Fruit fly (Drosophila melanogaster) whole organism, embryonic: ENCODE results near the gene CG11951.

Source experiments
- Bdp1 ChIP-seq: fragments of 200-800 bp; sonication (Bioruptor generic); optimal IDR thresholded peaks from 3 replicates; lab custom pipeline; 2016; ENCODE audit warnings: missing biosample characterization, missing genetic modification characterization
- BtbVII ChIP-seq: fragments of 200-800 bp; sonication (Bioruptor generic); optimal IDR thresholded peaks from 3 replicates; lab custom pipeline; 2017; ENCODE audit warnings: missing biosample characterization, mild to moderate bottlenecking, missing genetic modification characterization
- CG10209 ChIP-seq: fragments of 200-800 bp; sonication (Bioruptor generic); optimal IDR thresholded peaks from 3 replicates; lab custom pipeline; 2017; ENCODE audit warnings: missing biosample characterization, mild to moderate bottlenecking, missing genetic modification characterization, missing genetic modification reagents
- CG11560 ChIP-seq: fragments of 200-800 bp; sonication (Bioruptor generic); IDR thresholded peaks from 3 replicates; pipeline ENCODE4 v1.3.6; 2022; ENCODE audit warnings: missing biosample characterization, missing genetic modification characterization
- CG12104 ChIP-seq: fragments of 200-800 bp; sonication (Bioruptor generic); optimal IDR thresholded peaks from 3 replicates; lab custom pipeline; 2016; ENCODE audit warnings: missing biosample characterization, missing genetic modification characterization
- CG14710 ChIP-seq: fragments of 200-800 bp; sonication (Bioruptor generic); optimal IDR thresholded peaks from 3 replicates; lab custom pipeline; 2019; ENCODE audit warnings: missing biosample characterization, mild to moderate bottlenecking, missing genetic modification characterization, moderate library complexity
- CG14860 ChIP-seq: fragments of 200-800 bp; sonication (Bioruptor generic); IDR thresholded peaks from 3 replicates; pipeline ENCODE4 v1.3.6; 2022; ENCODE audit warnings: missing biosample characterization, missing genetic modification characterization; ENCODE audit not compliant: partially characterized antibody
- CG1529 ChIP-seq: fragments of 200-800 bp; sonication (Bioruptor generic); optimal IDR thresholded peaks from 3 replicates; lab custom pipeline; 2018; ENCODE audit warnings: missing biosample characterization, missing genetic modification characterization
- CG17612 ChIP-seq: fragments of 200-800 bp; sonication (Bioruptor generic); IDR thresholded peaks from 2 replicates; pipeline ENCODE4 v1.3.6; 2022; ENCODE audit warnings: missing biosample characterization, missing genetic modification characterization
- CG2116 ChIP-seq: fragments of 200-800 bp; sonication (Bioruptor generic); optimal IDR thresholded peaks from 3 replicates; lab custom pipeline; 2018; ENCODE audit warnings: missing biosample characterization, mild to moderate bottlenecking, missing genetic modification characterization
- CG2129 ChIP-seq: fragments of 200-800 bp; sonication (Bioruptor generic); IDR thresholded peaks from 2 replicates; pipeline ENCODE4 v1.3.6; 2022; ENCODE audit warnings: missing biosample characterization, missing genetic modification characterization; ENCODE audit not compliant: partially characterized antibody
- CG30020 ChIP-seq: fragments of 200-800 bp; optimal IDR thresholded peaks from 2 replicates; lab custom pipeline; 2019; ENCODE audit warnings: missing biosample characterization, mild to moderate bottlenecking, missing genetic modification characterization, moderate library complexity
- CG32532 ChIP-seq: fragments of 200-800 bp; sonication (Bioruptor generic); IDR thresholded peaks from 2 replicates; pipeline ENCODE4 v1.3.6; 2022; ENCODE audit warnings: missing biosample characterization, missing genetic modification characterization
- CG5953 ChIP-seq: fragments of 200-800 bp; sonication (Bioruptor generic); IDR thresholded peaks from 2 replicates; pipeline ENCODE4 v1.3.6; 2022; ENCODE audit warnings: missing biosample characterization, missing genetic modification characterization
- CTCF ChIP-seq: fragments of 200-800 bp; sonication (Bioruptor generic); optimal IDR thresholded peaks from 2 replicates; lab custom pipeline; 2017; ENCODE audit warnings: missing biosample characterization, mild to moderate bottlenecking, missing genetic modification characterization, moderate library complexity
- Camta ChIP-seq: fragments of 200-800 bp; sonication (Bioruptor generic); optimal IDR thresholded peaks from 2 replicates; lab custom pipeline; 2016; ENCODE audit warnings: missing biosample characterization, missing genetic modification characterization
- Dip3 ChIP-seq: fragments of 200-800 bp; sonication (Bioruptor generic); optimal IDR thresholded peaks from 3 replicates; lab custom pipeline; 2016; ENCODE audit warnings: missing biosample characterization, missing genetic modification characterization
- Dp ChIP-seq: fragments of 200-800 bp; sonication (Bioruptor generic); optimal IDR thresholded peaks from 2 replicates; lab custom pipeline; 2018; ENCODE audit warnings: missing biosample characterization, mild to moderate bottlenecking, missing genetic modification characterization, moderate library complexity
- Elba2 ChIP-seq: fragments of 200-800 bp; sonication (Bioruptor generic); optimal IDR thresholded peaks from 3 replicates; lab custom pipeline; 2016; ENCODE audit warnings: missing biosample characterization, missing genetic modification characterization
- Hr39 ChIP-seq: fragments of >200 bp; optimal IDR thresholded peaks from 2 replicates; lab custom pipeline; 2017
- Oaz ChIP-seq: fragments of 200-800 bp; sonication (Bioruptor generic); IDR thresholded peaks from 2 replicates; pipeline ENCODE4 v1.3.6; 2022; ENCODE audit warnings: missing biosample characterization, missing genetic modification characterization
- Pdp1 ChIP-seq, 2 experiments: fragments of 200-800 bp; sonication (Bioruptor generic); optimal IDR thresholded peaks; 3 replicates each; lab custom pipeline; 2016; ENCODE audit warnings: missing biosample characterization in 2 of 2, missing genetic modification characterization in 2 of 2, mild to moderate bottlenecking in 1 of 2, moderate library complexity in 1 of 2
- Ravus ChIP-seq: fragments of 200-800 bp; sonication (Bioruptor generic); IDR thresholded peaks from 2 replicates; pipeline ENCODE4 v1.3.6; 2022; ENCODE audit warnings: missing biosample characterization, missing genetic modification characterization
- Scr ChIP-seq: fragments of 200-800 bp; sonication (Bioruptor generic); IDR thresholded peaks from 2 replicates; pipeline ENCODE4 v1.3.6; 2022; ENCODE audit warnings: missing biosample characterization, missing genetic modification characterization; ENCODE audit not compliant: partially characterized antibody
- Sox102F ChIP-seq: fragments of 200-800 bp; sonication (Bioruptor generic); optimal IDR thresholded peaks from 2 replicates; lab custom pipeline; 2018; ENCODE audit warnings: missing biosample characterization, mild to moderate bottlenecking, missing genetic modification characterization, moderate library complexity
- Tbp ChIP-seq: fragments of >200 bp; optimal IDR thresholded peaks from 2 replicates; lab custom pipeline; 2018; ENCODE audit warnings: missing biosample characterization, missing genetic modification characterization
- ara ChIP-seq: fragments of 200-800 bp; sonication (Bioruptor generic); IDR thresholded peaks from 2 replicates; pipeline ENCODE4 v1.3.6; 2022; ENCODE audit warnings: missing biosample characterization, missing genetic modification characterization
- bigmax ChIP-seq: fragments of 200-800 bp; sonication (Bioruptor generic); optimal IDR thresholded peaks from 2 replicates; lab custom pipeline; 2018; ENCODE audit warnings: missing biosample characterization, mild to moderate bottlenecking, missing genetic modification characterization
- chn ChIP-seq: fragments of 200-800 bp; sonication (Bioruptor generic); optimal IDR thresholded peaks from 2 replicates; lab custom pipeline; 2016; ENCODE audit warnings: missing biosample characterization, missing genetic modification characterization
- crol ChIP-seq: fragments of 200-800 bp; sonication (Bioruptor generic); IDR thresholded peaks from 2 replicates; pipeline ENCODE4 v1.3.6; 2022; ENCODE audit warnings: missing biosample characterization, missing genetic modification characterization
- fd102C ChIP-seq: fragments of 200-800 bp; sonication (Bioruptor generic); optimal IDR thresholded peaks from 2 replicates; lab custom pipeline; 2018; ENCODE audit warnings: missing biosample characterization, mild to moderate bottlenecking, missing genetic modification characterization, moderate library complexity
- gce ChIP-seq: fragments of 200-800 bp; sonication (Bioruptor generic); IDR thresholded peaks from 3 replicates; pipeline ENCODE4 v1.3.6; 2022; ENCODE audit warnings: missing biosample characterization, missing genetic modification characterization
- gfzf ChIP-seq: fragments of 200-800 bp; sonication (Bioruptor generic); optimal IDR thresholded peaks from 2 replicates; lab custom pipeline; 2016; ENCODE audit warnings: missing biosample characterization, mild to moderate bottlenecking, missing genetic modification characterization, moderate library complexity
- gt ChIP-seq: fragments of 200-800 bp; sonication (Bioruptor generic); IDR thresholded peaks from 2 replicates; pipeline ENCODE4 v1.3.6; 2022; ENCODE audit warnings: missing biosample characterization, missing genetic modification characterization
- hb ChIP-seq: fragments of 200-800 bp; sonication (Bioruptor generic); IDR thresholded peaks from 3 replicates; pipeline ENCODE4 v1.3.6; 2022; ENCODE audit warnings: missing biosample characterization, missing genetic modification characterization; ENCODE audit not compliant: partially characterized antibody
- hbn ChIP-seq: fragments of 200-800 bp; sonication (Bioruptor generic); IDR thresholded peaks from 2 replicates; pipeline ENCODE4 v1.3.6; 2022; ENCODE audit warnings: missing biosample characterization, missing genetic modification characterization; ENCODE audit not compliant: partially characterized antibody
- her ChIP-seq: fragments of 200-800 bp; sonication (Bioruptor generic); optimal IDR thresholded peaks from 2 replicates; lab custom pipeline; 2016; ENCODE audit warnings: missing biosample characterization, missing genetic modification characterization
- ind ChIP-seq: fragments of 200-800 bp; sonication (Bioruptor generic); optimal IDR thresholded peaks from 3 replicates; lab custom pipeline; 2016; ENCODE audit warnings: missing biosample characterization, missing genetic modification characterization
- jumu ChIP-seq: fragments of 200-800 bp; sonication (Bioruptor generic); optimal IDR thresholded peaks from 3 replicates; lab custom pipeline; 2016; ENCODE audit warnings: missing biosample characterization, missing genetic modification characterization
- ken ChIP-seq: fragments of 200-800 bp; sonication (Bioruptor generic); IDR thresholded peaks from 3 replicates; pipeline ENCODE4 v1.3.6; 2022; ENCODE audit warnings: missing biosample characterization, missing genetic modification characterization
- lbe ChIP-seq: fragments of 200-800 bp; sonication (Bioruptor generic); optimal IDR thresholded peaks from 2 replicates; lab custom pipeline; 2016; ENCODE audit warnings: missing biosample characterization, mild to moderate bottlenecking, missing genetic modification characterization
- lilli ChIP-seq: fragments of 200-800 bp; sonication (Bioruptor generic); optimal IDR thresholded peaks from 3 replicates; lab custom pipeline; 2016; ENCODE audit warnings: missing biosample characterization, missing genetic modification characterization
- lmd ChIP-seq: fragments of 200-800 bp; sonication (Bioruptor generic); IDR thresholded peaks from 2 replicates; pipeline ENCODE4 v1.3.6; 2022; ENCODE audit warnings: missing biosample characterization, missing genetic modification characterization
- maf-S ChIP-seq: fragments of 200-800 bp; sonication (Bioruptor generic); optimal IDR thresholded peaks from 2 replicates; lab custom pipeline; 2016; ENCODE audit warnings: missing biosample characterization, missing genetic modification characterization
- nerfin-1 ChIP-seq: fragments of 200-800 bp; sonication (Bioruptor generic); optimal IDR thresholded peaks from 3 replicates; lab custom pipeline; 2019; ENCODE audit warnings: missing biosample characterization, mild to moderate bottlenecking, missing genetic modification characterization, moderate library complexity
- onecut ChIP-seq: fragments of 200-800 bp; sonication (Bioruptor generic); IDR thresholded peaks from 2 replicates; pipeline ENCODE4 v1.3.6; 2022; ENCODE audit warnings: missing biosample characterization, missing genetic modification characterization
- schlank ChIP-seq: fragments of 200-800 bp; sonication (Bioruptor generic); optimal IDR thresholded peaks from 2 replicates; lab custom pipeline; 2018; ENCODE audit warnings: missing biosample characterization, mild to moderate bottlenecking, missing genetic modification characterization
- slou ChIP-seq: fragments of 200-800 bp; sonication (Bioruptor generic); optimal IDR thresholded peaks from 3 replicates; lab custom pipeline; 2016; ENCODE audit warnings: missing biosample characterization, missing genetic modification characterization
- tll ChIP-seq, 2 experiments: fragments of 200-800 bp in 1 of 2; fragments of >200 bp in 1 of 2; sonication (Bioruptor generic) in 1 of 2; optimal IDR thresholded peaks; 2 replicates each; lab custom pipeline; 2017 to 2019; ENCODE audit warnings: missing biosample characterization in 2 of 2, missing genetic modification characterization in 2 of 2, mild to moderate bottlenecking in 1 of 2, moderate library complexity in 1 of 2
- unc-4 ChIP-seq: fragments of 200-800 bp; sonication (Bioruptor generic); IDR thresholded peaks from 2 replicates; pipeline ENCODE4 v1.3.6; 2022; ENCODE audit warnings: missing biosample characterization, missing genetic modification characterization; ENCODE audit not compliant: partially characterized antibody
- vvl ChIP-seq: fragments of 200-800 bp; sonication (Bioruptor generic); IDR thresholded peaks from 2 replicates; pipeline ENCODE4 v1.3.6; 2022; ENCODE audit warnings: missing biosample characterization, missing genetic modification characterization

Gene CG11951

dm6 chr3R:29255166-29255962 is 16.8 kb upstream of the CG11951 start, which contains the start of gene stg (continued):
- TF ChIP-seq gce (GFP tag; lab: Robert Waterston, UW) (no peak), vvl (GFP tag; lab: Robert Waterston, UW) (0 out of 2 replicates have a peak, but pooled peaks have one; percentile 25), Hr39 (lab: Kevin White, UChicago) (no peak), Tbp (GFP tag; lab: Kevin White, UChicago) (peak; percentile 94), CG11560 (tag; lab: Robert Waterston, UW) (no peak), maf-S (GFP tag; lab: Kevin White, UChicago) (no peak), BtbVII (GFP tag; lab: Kevin White, UChicago) (no peak), onecut (GFP tag; lab: Robert Waterston, UW) (no peak), Elba2 (no peak), CG2116 (no peak), her (GFP tag; lab: Kevin White, UChicago) (peak; percentile 37), CG5953 (GFP tag; lab: Robert Waterston, UW) (no peak), Oaz (GFP tag; lab: Robert Waterston, UW) (no peak), tll (GFP tag; optimal IDR thresholded peaks at IDR 0.05; lab: Kevin White, UChicago) (no peak), CG14710 (tag; lab: Kevin White, UChicago) (no peak), CG12104 (no peak), lbe (GFP tag; lab: Kevin White, UChicago) (no peak), gt (GFP tag; lab: Robert Waterston, UW) (no peak), gfzf (no peak), Scr (no peak), CG32532 (no peak), Bdp1 (GFP tag; lab: Kevin White, UChicago) (no peak), nerfin-1 (peak; percentile 11), schlank (tag; lab: Kevin White, UChicago) (no peak), lilli (GFP tag; lab: Kevin White, UChicago) (peak; percentile 27), crol (no peak), Pdp1 (GFP tag; optimal IDR thresholded peaks at IDR 0.05; lab: Kevin White, UChicago) (peak in 1 of 2 experiments; percentile 10), ara (GFP tag; lab: Robert Waterston, UW) (no peak; the same call in 1 of the 2 replicates), CG10209 (GFP tag; lab: Kevin White, UChicago) (no peak), CG14860 (GFP tag; lab: Robert Waterston, UW) (no peak), Ravus (GFP tag; lab: Robert Waterston, UW) (no peak), CG2129 (no peak), Dip3 (GFP tag; lab: Kevin White, UChicago) (no peak), lmd (GFP tag; lab: Robert Waterston, UW) (no peak), ind (GFP tag; lab: Kevin White, UChicago) (no peak), Camta (GFP tag; lab: Kevin White, UChicago) (no peak), CG17612 (no peak), Dp (GFP tag; lab: Kevin White, UChicago) (no peak), CTCF (peak; percentile 32), hbn (GFP tag; lab: Robert Waterston, UW) (no peak), hb (GFP tag; lab: Robert Waterston, UW) (no peak), CG30020 (tag; lab: Kevin White, UChicago) (no peak), bigmax (no peak), jumu (GFP tag; lab: Kevin White, UChicago) (no peak), CG1529 (GFP tag; lab: Kevin White, UChicago) (no peak), slou (GFP tag; lab: Kevin White, UChicago) (no peak), fd102C (peak; percentile 7), ken (GFP tag; lab: Robert Waterston, UW) (no peak), chn (GFP tag; lab: Kevin White, UChicago) (no peak), unc-4 (GFP tag; lab: Robert Waterston, UW) (no peak), Sox102F (GFP tag; lab: Kevin White, UChicago) (no peak)
